Fruit fly (Drosophila melanogaster) whole organism, larva: ENCODE results near the gene Art9.

Experiments
- noc ChIP-seq: fragments of 200-800 bp; sonication (Bioruptor generic); optimal IDR thresholded peaks from 3 replicates; lab custom pipeline; 2019; ENCODE audit warnings: missing biosample characterization, mild to moderate bottlenecking, missing genetic modification characterization, moderate library complexity

The Art9 gene

dm6 chr3R:13943360-13943759, at the start of gene Art9:
Gene Art9 (minus strand): TSS chr3R:13943460.
- TF ChIP-seq noc (tag; lab: Kevin White, UChicago): no peak

DNA sequence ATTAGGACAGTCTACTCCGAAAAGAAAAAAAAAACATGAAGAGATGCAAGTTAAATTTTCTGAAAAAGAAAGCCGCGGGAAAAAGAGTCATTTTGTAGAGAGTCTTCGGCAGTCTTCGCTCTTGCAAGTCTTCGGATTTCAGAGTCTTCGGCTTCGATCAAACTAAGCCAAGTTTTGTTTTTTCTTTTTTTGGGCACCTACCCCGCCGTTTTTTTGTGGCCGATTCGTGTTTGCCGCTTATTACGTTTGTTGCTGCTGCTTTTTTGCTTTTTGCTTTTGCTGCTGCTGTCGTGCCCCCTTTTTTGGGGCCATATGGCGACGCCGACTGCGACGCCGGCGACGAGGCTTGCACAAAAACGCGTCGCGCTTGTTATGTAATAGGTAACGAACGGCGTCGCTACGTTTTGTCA, 48.9 kb upstream of the Art9 start:
- TF ChIP-seq noc (tag; lab: Kevin White, UChicago): no peak

- no peak for TF ChIP-seq noc (tag; lab: Kevin White, UChicago)
Measured at dm6 chr3R:13990109-13990508, 46.8 kb upstream of the Art9 start.

- no peak for TF ChIP-seq noc (tag; lab: Kevin White, UChicago)
Measured at dm6 chr3R:13989453-13989852, 46.2 kb upstream of the Art9 start.

DNA sequence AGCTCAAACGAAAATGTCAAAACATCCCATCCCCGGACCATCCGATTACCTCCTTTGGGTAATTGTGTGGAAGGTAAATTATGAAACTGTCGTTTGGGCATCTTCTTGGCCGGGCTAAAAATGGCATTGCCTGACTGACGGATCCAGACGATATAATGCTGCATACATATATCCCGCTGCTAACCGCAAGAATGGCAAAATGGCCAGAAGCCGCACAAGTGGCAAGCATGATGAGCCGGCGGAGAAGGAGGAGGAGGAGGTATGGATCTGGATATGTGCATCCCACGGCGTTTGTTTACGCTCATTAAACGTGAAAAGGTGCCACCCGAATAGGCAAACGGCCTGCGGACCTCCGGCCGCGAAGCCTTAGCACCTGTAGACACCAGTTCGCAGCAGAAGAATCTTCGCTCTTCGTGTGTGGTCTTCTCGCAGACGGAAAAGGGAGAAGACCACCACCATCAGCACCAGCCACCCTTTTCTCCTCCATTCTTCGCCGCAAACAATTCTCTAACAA, 45.7 kb upstream of the Art9 start:
- TF ChIP-seq noc (tag; lab: Kevin White, UChicago): no peak

DNA sequence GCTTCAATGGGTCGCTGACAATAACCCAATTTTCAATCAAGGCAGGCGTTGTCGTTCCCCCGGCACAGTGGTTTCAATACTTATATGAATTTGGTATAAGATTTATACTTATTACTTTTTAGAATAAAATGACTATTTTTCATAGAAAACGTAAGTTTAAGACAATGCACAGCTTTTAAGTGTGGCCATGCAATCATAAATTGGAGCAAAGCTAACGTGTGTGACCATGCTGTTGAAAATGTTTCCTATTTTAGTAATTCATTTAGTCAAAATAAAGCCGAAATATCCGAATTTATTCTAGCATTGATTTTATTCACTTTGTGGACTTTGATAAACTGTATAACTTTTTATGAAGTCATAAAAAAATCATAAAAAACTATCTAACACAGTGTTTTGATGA, 43.4 kb upstream of the Art9 start:
- TF ChIP-seq noc (tag; lab: Kevin White, UChicago): no peak

dm6 chr3R:13984922-13985581, 41.8 kb upstream of the Art9 start:
- no peak for TF ChIP-seq noc (tag; lab: Kevin White, UChicago)

- peak; percentile 94 for TF ChIP-seq noc (tag; lab: Kevin White, UChicago)
Measured at dm6 chr3R:13983272-13984032, 40.2 kb upstream of the Art9 start.

dm6 chr3R:13982298-13982846, 39.1 kb upstream of the Art9 start:
- TF ChIP-seq noc (tag; lab: Kevin White, UChicago): no peak

- TF ChIP-seq noc (tag; lab: Kevin White, UChicago): no peak
Measured at dm6 chr3R:13981584-13981983, 38.3 kb upstream of the Art9 start.

dm6 chr3R:13980956-13981355, 37.7 kb upstream of the Art9 start:
- TF ChIP-seq noc (tag; lab: Kevin White, UChicago): no peak

DNA sequence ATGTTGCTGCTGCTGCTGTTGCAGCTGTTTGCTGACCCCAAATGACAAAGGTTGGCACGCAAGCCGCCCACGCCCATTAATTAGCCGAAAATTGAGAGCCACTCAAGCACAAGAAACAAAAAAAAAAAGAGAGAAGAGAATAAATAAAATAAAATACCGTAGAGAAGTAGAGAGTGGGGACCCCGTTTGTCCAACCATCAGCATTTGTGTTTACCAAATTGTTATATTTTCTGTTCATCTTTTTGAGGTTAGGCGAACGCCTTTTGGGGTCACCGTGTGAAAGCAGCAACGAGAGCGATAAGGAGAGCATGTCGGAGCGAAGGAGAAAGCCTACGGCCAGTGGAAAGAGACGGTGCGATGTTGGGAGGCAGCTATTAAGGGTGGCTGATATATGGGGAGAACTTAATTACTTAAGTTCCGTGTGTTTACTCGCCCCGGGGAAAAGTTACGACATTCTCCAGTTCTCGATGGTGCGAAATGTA, 34.9 kb upstream of the Art9 start:
- no peak for TF ChIP-seq noc (tag; lab: Kevin White, UChicago)

dm6 chr3R:13977126-13977991, 34.1 kb upstream of the Art9 start:
- no peak for TF ChIP-seq noc (tag; lab: Kevin White, UChicago)

- TF ChIP-seq noc (tag; lab: Kevin White, UChicago): no peak
Measured at dm6 chr3R:13976070-13976492, 32.8 kb upstream of the Art9 start.

dm6 chr3R:13974741-13975245, 31.5 kb upstream of the Art9 start:
- TF ChIP-seq noc (tag; lab: Kevin White, UChicago): no peak
